Fruit fly (Drosophila melanogaster) whole organism, embryonic: ENCODE data around the gene CG46412.

ENCODE experiments used
- CG10209 ChIP-seq: fragments of 200-800 bp; sonication (Bioruptor generic); optimal IDR thresholded peaks from 3 replicates; lab custom pipeline; 2017; ENCODE audit warnings: missing biosample characterization, mild to moderate bottlenecking, missing genetic modification characterization, missing genetic modification reagents
- CG10565 ChIP-seq: fragments of 200-800 bp; sonication (Bioruptor generic); optimal IDR thresholded peaks from 3 replicates; lab custom pipeline; 2016; ENCODE audit warnings: missing biosample characterization, mild to moderate bottlenecking, missing genetic modification characterization
- CG11696 ChIP-seq: fragments of 200-800 bp; sonication (Bioruptor generic); IDR thresholded peaks from 2 replicates; pipeline ENCODE4 v1.3.6; 2022; ENCODE audit warnings: missing biosample characterization, missing genetic modification characterization
- CG14710 ChIP-seq: fragments of 200-800 bp; sonication (Bioruptor generic); optimal IDR thresholded peaks from 3 replicates; lab custom pipeline; 2019; ENCODE audit warnings: missing biosample characterization, mild to moderate bottlenecking, missing genetic modification characterization, moderate library complexity
- CG14965 ChIP-seq: fragments of 200-800 bp; sonication (Bioruptor generic); optimal IDR thresholded peaks from 2 replicates; lab custom pipeline; 2016; ENCODE audit warnings: missing biosample characterization, missing genetic modification characterization, borderline replicate concordance
- CG15011 ChIP-seq: fragments of 200-800 bp; sonication (Bioruptor generic); optimal IDR thresholded peaks from 3 replicates; lab custom pipeline; 2018; ENCODE audit warnings: missing biosample characterization, mild to moderate bottlenecking, missing genetic modification characterization
- CG15514 ChIP-seq: fragments of 200-800 bp; sonication (Bioruptor generic); optimal IDR thresholded peaks from 3 replicates; lab custom pipeline; 2017; ENCODE audit warnings: missing biosample characterization, missing genetic modification characterization, mild to moderate bottlenecking, moderate library complexity, missing genetic modification reagents
- CG16813 ChIP-seq: fragments of 200-800 bp; sonication (Bioruptor generic); IDR thresholded peaks from 3 replicates; pipeline ENCODE4 v1.3.6; 2022; ENCODE audit warnings: missing biosample characterization, missing genetic modification characterization; ENCODE audit not compliant: partially characterized antibody
- CG18011 ChIP-seq: fragments of 200-800 bp; sonication (Bioruptor generic); optimal IDR thresholded peaks from 2 replicates; lab custom pipeline; 2017; ENCODE audit warnings: missing biosample characterization, missing genetic modification characterization, mild to moderate bottlenecking, moderate library complexity, missing genotype
- CG2202 ChIP-seq: fragments of 200-800 bp; sonication (Bioruptor generic); optimal IDR thresholded peaks from 2 replicates; lab custom pipeline; 2018; ENCODE audit warnings: missing biosample characterization, mild to moderate bottlenecking, missing genetic modification characterization
- CG2712 ChIP-seq: fragments of 200-800 bp; optimal IDR thresholded peaks from 3 replicates; lab custom pipeline; 2019; ENCODE audit warnings: missing biosample characterization, mild to moderate bottlenecking, missing genetic modification characterization, moderate library complexity
- CG30020 ChIP-seq: fragments of 200-800 bp; optimal IDR thresholded peaks from 2 replicates; lab custom pipeline; 2019; ENCODE audit warnings: missing biosample characterization, mild to moderate bottlenecking, missing genetic modification characterization, moderate library complexity
- CG32532 ChIP-seq: fragments of 200-800 bp; sonication (Bioruptor generic); IDR thresholded peaks from 2 replicates; pipeline ENCODE4 v1.3.6; 2022; ENCODE audit warnings: missing biosample characterization, missing genetic modification characterization
- CG32767 ChIP-seq: fragments of 200-800 bp; sonication (Bioruptor generic); IDR thresholded peaks from 2 replicates; pipeline ENCODE4 v1.3.6; 2022; ENCODE audit warnings: missing biosample characterization, missing genetic modification characterization
- CG3995 ChIP-seq: fragments of 200-800 bp; sonication (Bioruptor generic); optimal IDR thresholded peaks from 3 replicates; lab custom pipeline; 2016; ENCODE audit warnings: missing biosample characterization, missing genetic modification characterization
- CG4617 ChIP-seq: fragments of 200-800 bp; sonication (Bioruptor generic); optimal IDR thresholded peaks from 3 replicates; lab custom pipeline; 2016; ENCODE audit warnings: missing biosample characterization, missing genetic modification characterization, borderline replicate concordance
- CG5245 ChIP-seq: fragments of 200-800 bp; sonication (Bioruptor generic); optimal IDR thresholded peaks from 3 replicates; lab custom pipeline; 2016; ENCODE audit warnings: missing biosample characterization, missing genetic modification characterization
- CG5953 ChIP-seq: fragments of 200-800 bp; sonication (Bioruptor generic); IDR thresholded peaks from 2 replicates; pipeline ENCODE4 v1.3.6; 2022; ENCODE audit warnings: missing biosample characterization, missing genetic modification characterization
- CG6791 ChIP-seq: fragments of 200-800 bp; sonication (Bioruptor generic); IDR thresholded peaks from 3 replicates; pipeline ENCODE4 v1.3.6; 2022; ENCODE audit warnings: missing biosample characterization, missing genetic modification characterization; ENCODE audit not compliant: partially characterized antibody
- CG7357 ChIP-seq: fragments of 200-800 bp; sonication (Bioruptor generic); IDR thresholded peaks from 3 replicates; pipeline ENCODE4 v1.3.6; 2022; ENCODE audit warnings: missing biosample characterization, missing genetic modification characterization
- CG8089 ChIP-seq: fragments of 200-800 bp; sonication (Bioruptor generic); optimal IDR thresholded peaks from 3 replicates; lab custom pipeline; 2016; ENCODE audit warnings: missing biosample characterization, missing genetic modification characterization
- CG8924 ChIP-seq: fragments of 200-800 bp; optimal IDR thresholded peaks from 3 replicates; lab custom pipeline; 2019; ENCODE audit warnings: missing biosample characterization, mild to moderate bottlenecking, missing genetic modification characterization, moderate library complexity
- CG9876 ChIP-seq: fragments of 200-800 bp; sonication (Bioruptor generic); optimal IDR thresholded peaks from 2 replicates; lab custom pipeline; 2016; ENCODE audit warnings: missing biosample characterization, missing genetic modification characterization
- CoRest ChIP-seq: fragments of 200-800 bp; sonication (Bioruptor generic); optimal IDR thresholded peaks from 3 replicates; lab custom pipeline; 2018; ENCODE audit warnings: missing biosample characterization, mild to moderate bottlenecking, missing genetic modification characterization, moderate library complexity
- D ChIP-seq, 2 experiments: fragments of 200-800 bp in 1 of 2; fragments of >200 bp in 1 of 2; sonication (Bioruptor generic) in 1 of 2; optimal IDR thresholded peaks; 2 replicates in 1 of 2; 3 replicates in 1 of 2; lab custom pipeline; 2017; ENCODE audit warnings: mild to moderate bottlenecking in 1 of 2, missing biosample characterization in 1 of 2, missing genetic modification characterization in 1 of 2, missing genetic modification reagents in 1 of 2
- Dp ChIP-seq: fragments of 200-800 bp; sonication (Bioruptor generic); optimal IDR thresholded peaks from 2 replicates; lab custom pipeline; 2018; ENCODE audit warnings: missing biosample characterization, mild to moderate bottlenecking, missing genetic modification characterization, moderate library complexity
- Ets97D ChIP-seq: fragments of 200-800 bp; sonication (Bioruptor generic); optimal IDR thresholded peaks from 3 replicates; lab custom pipeline; 2016; ENCODE audit warnings: missing biosample characterization, missing genetic modification characterization
- Fer2 ChIP-seq: fragments of 200-800 bp; sonication (Bioruptor generic); optimal IDR thresholded peaks from 2 replicates; lab custom pipeline; 2018; ENCODE audit warnings: missing biosample characterization, mild to moderate bottlenecking, missing genetic modification characterization, moderate library complexity
- Fer3 ChIP-seq: fragments of 200-800 bp; sonication (Bioruptor generic); optimal IDR thresholded peaks from 2 replicates; lab custom pipeline; 2018; ENCODE audit warnings: missing biosample characterization, mild to moderate bottlenecking, missing genetic modification characterization, moderate library complexity
- Gug ChIP-seq: fragments of 200-800 bp; sonication (Bioruptor generic); IDR thresholded peaks from 4 replicates; pipeline ENCODE4 v1.3.6; 2022; ENCODE audit warnings: missing biosample characterization, missing genetic modification characterization
- Lhr ChIP-seq: fragments of 200-800 bp; sonication (Bioruptor generic); optimal IDR thresholded peaks from 3 replicates; lab custom pipeline; 2017; ENCODE audit warnings: mild to moderate bottlenecking, missing biosample characterization, missing genetic modification reagents, missing genetic modification characterization
- MBD-R2 ChIP-seq: fragments of 200-800 bp; sonication (Bioruptor generic); IDR thresholded peaks from 2 replicates; pipeline ENCODE4 v1.3.6; 2022; ENCODE audit warnings: missing biosample characterization, missing genetic modification characterization
- YL-1 ChIP-seq: fragments of 200-800 bp; sonication (Bioruptor generic); optimal IDR thresholded peaks from 3 replicates; lab custom pipeline; 2017; ENCODE audit warnings: missing biosample characterization, mild to moderate bottlenecking, missing genetic modification characterization
- aop ChIP-seq: fragments of 200-800 bp; sonication (Bioruptor generic); IDR thresholded peaks from 2 replicates; pipeline ENCODE4 v1.3.6; 2022; ENCODE audit warnings: missing biosample characterization, missing genetic modification characterization
- ara ChIP-seq: fragments of 200-800 bp; sonication (Bioruptor generic); IDR thresholded peaks from 2 replicates; pipeline ENCODE4 v1.3.6; 2022; ENCODE audit warnings: missing biosample characterization, missing genetic modification characterization
- bbx ChIP-seq: fragments of 200-800 bp; sonication (Bioruptor generic); IDR thresholded peaks from 2 replicates; pipeline ENCODE4 v1.3.6; 2022; ENCODE audit warnings: missing biosample characterization, missing genetic modification characterization; ENCODE audit not compliant: partially characterized antibody
- cad ChIP-seq: fragments of >200 bp; optimal IDR thresholded peaks from 2 replicates; lab custom pipeline; 2017; ENCODE audit warnings: missing biosample characterization, missing genetic modification characterization
- crp ChIP-seq, 2 experiments: fragments of 200-800 bp; sonication (Bioruptor generic); optimal IDR thresholded peaks; 2 replicates in 1 of 2; 3 replicates in 1 of 2; lab custom pipeline; 2017; ENCODE audit warnings: missing biosample characterization in 2 of 2, missing genetic modification characterization in 2 of 2, mild to moderate bottlenecking in 1 of 2, moderate library complexity in 1 of 2
- gcm ChIP-seq: fragments of 200-800 bp; sonication (Bioruptor generic); optimal IDR thresholded peaks from 2 replicates; lab custom pipeline; 2019; ENCODE audit warnings: missing biosample characterization, mild to moderate bottlenecking, missing genetic modification characterization, moderate library complexity
- nmo ChIP-seq: fragments of 200-800 bp; sonication (Bioruptor generic); optimal IDR thresholded peaks from 2 replicates; lab custom pipeline; 2018; ENCODE audit warnings: missing biosample characterization, mild to moderate bottlenecking, missing genetic modification characterization, moderate library complexity
- phol ChIP-seq: fragments of 200-800 bp; sonication (Bioruptor generic); optimal IDR thresholded peaks from 3 replicates; lab custom pipeline; 2018; ENCODE audit warnings: missing biosample characterization, mild to moderate bottlenecking, missing genetic modification characterization, moderate library complexity
- ro ChIP-seq: fragments of 200-800 bp; sonication (Bioruptor generic); IDR thresholded peaks from 2 replicates; pipeline ENCODE4 v1.3.6; 2022; ENCODE audit warnings: missing biosample characterization, missing genetic modification characterization
- row ChIP-seq: fragments of 200-800 bp; sonication (Bioruptor generic); IDR thresholded peaks from 3 replicates; pipeline ENCODE4 v1.3.6; 2022; ENCODE audit warnings: missing biosample characterization, missing genetic modification characterization
- schlank ChIP-seq: fragments of 200-800 bp; sonication (Bioruptor generic); optimal IDR thresholded peaks from 2 replicates; lab custom pipeline; 2018; ENCODE audit warnings: missing biosample characterization, mild to moderate bottlenecking, missing genetic modification characterization
- sens ChIP-seq: fragments of 200-800 bp; sonication (Bioruptor generic); peaks from one replicate; lab custom pipeline; 2016; ENCODE audit warnings: missing biosample characterization, missing genetic modification characterization
- sob ChIP-seq: fragments of 200-800 bp; sonication (Bioruptor generic); IDR thresholded peaks from 2 replicates; pipeline ENCODE4 v1.3.6; 2022; ENCODE audit warnings: missing biosample characterization, missing genetic modification characterization
- ssp ChIP-seq: fragments of 200-800 bp; sonication (Bioruptor generic); IDR thresholded peaks from 2 replicates; pipeline ENCODE4 v1.3.6; 2022; ENCODE audit warnings: missing biosample characterization, missing genetic modification characterization
- tio ChIP-seq: fragments of 200-800 bp; sonication (Bioruptor generic); optimal IDR thresholded peaks from 2 replicates; lab custom pipeline; 2017; ENCODE audit warnings: missing biosample characterization, missing genetic modification characterization, inconsistent platforms

CG46412 gene

DNA sequence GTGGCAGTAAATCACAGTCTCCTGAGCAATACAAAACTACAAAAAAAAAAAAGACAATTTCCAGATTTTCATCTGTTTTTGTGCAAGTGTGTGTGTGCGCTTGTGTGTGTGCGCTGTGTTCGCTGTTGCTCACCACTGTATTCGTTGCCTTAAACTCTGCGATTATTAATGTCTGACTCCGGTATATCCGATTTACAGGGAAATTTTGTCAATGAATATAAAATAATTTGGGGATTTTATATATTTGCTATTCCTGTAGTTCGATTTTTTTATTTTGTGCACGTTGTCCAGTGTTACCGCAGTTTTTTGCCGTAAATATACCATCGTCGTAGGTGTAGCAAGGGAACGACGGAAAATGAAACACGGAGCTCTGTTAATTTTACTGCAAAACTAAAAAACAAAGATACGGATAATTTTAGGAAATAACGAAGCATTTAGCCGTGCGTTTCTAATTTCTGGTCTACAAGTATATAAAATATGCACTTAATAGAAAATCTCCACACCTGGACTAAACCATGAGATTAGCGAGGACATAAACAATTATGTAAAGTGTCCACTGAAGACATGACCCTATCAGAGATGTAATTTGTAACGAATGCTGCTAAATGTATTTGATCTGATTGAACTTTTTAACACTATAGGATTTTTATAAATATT lies 45.4 kb upstream of the CG46412 start, which contains the start of gene Duba (continued):
- TF ChIP-seq CG15011 (GFP tag; lab: Kevin White, UChicago) (no peak), cad (GFP tag; lab: Kevin White, UChicago) (no peak), CG32767 (no peak), ro (GFP tag; lab: Robert Waterston, UW) (no peak), crp (GFP tag; optimal IDR thresholded peaks at IDR 0.05; lab: Kevin White, UChicago) (peak in 1 of 2 experiments; percentile 23), schlank (tag; lab: Kevin White, UChicago) (no peak), CG4617 (GFP tag; lab: Kevin White, UChicago) (peak; percentile 97), aop (no peak), CG15514 (GFP tag; lab: Kevin White, UChicago) (peak; percentile 13), CG10565 (no peak), Fer2 (tag; lab: Kevin White, UChicago) (no peak), sob (no peak), CG32532 (GFP tag; lab: Robert Waterston, UW) (peak; percentile 11; the same call in 1 of the 2 replicates), CoRest (tag; lab: Kevin White, UChicago) (peak; percentile 51), CG9876 (GFP tag; lab: Kevin White, UChicago) (no peak), CG8924 (tag; lab: Kevin White, UChicago) (no peak), nmo (GFP tag; lab: Kevin White, UChicago) (peak; percentile 67), MBD-R2 (peak; percentile 27; the same call in 1 of the 2 replicates), CG14710 (peak; percentile 62), Ets97D (peak; percentile 36), Gug (peak; percentile 14; the same call in 1 of the 4 replicates), CG16813 (GFP tag; lab: Robert Waterston, UW) (0 out of 3 replicates have a peak, but pooled peaks have one; percentile 20), ssp (GFP tag; lab: Robert Waterston, UW) (peak; percentile 95), gcm (GFP tag; lab: Kevin White, UChicago) (no peak), CG7357 (GFP tag; lab: Robert Waterston, UW) (peak; percentile 84), CG5245 (GFP tag; lab: Kevin White, UChicago) (no peak), Dp (GFP tag; lab: Kevin White, UChicago) (peak; percentile 1), Fer3 (tag; lab: Kevin White, UChicago) (no peak), ara (GFP tag; lab: Robert Waterston, UW) (no peak), CG18011 (GFP tag; lab: Kevin White, UChicago) (no peak), CG6791 (GFP tag; lab: Robert Waterston, UW) (peak; percentile 29; the same call in 1 of the 3 replicates), row (GFP tag; lab: Robert Waterston, UW) (peak; percentile 62; the same call in 2 of the 3 replicates), D (optimal IDR thresholded peaks at IDR 0.05; lab: Kevin White, UChicago) (no peak), D (GFP tag; optimal IDR thresholded peaks at IDR 0.05; lab: Kevin White, UChicago) (no peak), CG11696 (GFP tag; lab: Robert Waterston, UW) (no peak), CG2712 (tag; lab: Kevin White, UChicago) (peak; percentile 43), tio (no peak), YL-1 (peak; percentile 8), CG5953 (GFP tag; lab: Robert Waterston, UW) (no peak), CG3995 (no peak), CG10209 (GFP tag; lab: Kevin White, UChicago) (no peak), phol (tag; lab: Kevin White, UChicago) (peak; percentile 47), CG2202 (tag; lab: Kevin White, UChicago) (no peak), CG30020 (peak; percentile 95), bbx (GFP tag; lab: Robert Waterston, UW) (no peak), Lhr (GFP tag; lab: Kevin White, UChicago) (peak; percentile 56), CG8089 (no peak), CG14965 (GFP tag; lab: Kevin White, UChicago) (no peak), sens (GFP tag; lab: Kevin White, UChicago) (peak; percentile 87)
